Fruit fly (Drosophila melanogaster) whole organism: ENCODE data around the gene CG5096.

Experiments used
- CG8478 ChIP-seq: fragments of >200 bp; optimal IDR thresholded peaks from 2 replicates; lab custom pipeline; 2018; ENCODE audit warnings: inconsistent platforms
- Dll ChIP-seq: fragments of >200 bp; optimal IDR thresholded peaks from 2 replicates; lab custom pipeline; 2017
- EcR ChIP-seq, 2 experiments: fragments of >200 bp; optimal IDR thresholded peaks; 2 replicates each; lab custom pipeline; 2017; ENCODE audit warnings: missing biosample characterization in 2 of 2, missing genetic modification characterization in 2 of 2, missing genetic modification reagents in 2 of 2
- pan ChIP-seq: fragments of >200 bp; optimal IDR thresholded peaks from 2 replicates; lab custom pipeline; 2017
- psq ChIP-seq: fragments of >200 bp; optimal IDR thresholded peaks from 2 replicates; lab custom pipeline; 2017
- usp ChIP-seq: fragments of >200 bp; optimal IDR thresholded peaks from 2 replicates; lab custom pipeline; 2017; ENCODE audit warnings: missing biosample characterization, missing genetic modification characterization, mixed read lengths

Gene CG5096

DNA sequence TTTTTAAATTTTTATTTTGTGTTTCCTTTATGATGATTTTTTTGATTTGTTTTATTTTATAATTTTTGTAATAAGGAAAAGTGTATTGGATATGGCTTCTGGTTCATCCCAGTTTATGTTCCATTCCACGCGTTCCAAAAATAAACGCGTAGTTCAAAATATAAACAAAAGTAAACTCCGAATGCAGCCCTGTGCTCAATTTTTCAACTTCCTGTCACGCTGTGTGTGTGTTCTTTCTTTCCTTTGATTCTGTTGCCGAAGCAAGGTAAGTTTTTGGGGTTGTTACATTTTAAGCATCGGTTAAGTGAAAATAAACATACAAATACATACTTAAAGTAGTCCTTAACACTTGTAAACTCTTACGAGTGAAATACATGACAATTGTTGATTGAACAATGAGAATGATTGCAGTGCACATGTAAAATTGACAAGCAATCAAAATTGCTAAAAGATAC, 26.1 kb downstream of the CG5096 start, which contains the start of the genes Ip259 and RpS27A:
Gene Ip259 (plus strand): TSS at position 231 of the 455 bp plus-strand sequence.
Gene RpS27A (plus strand): TSS at position 231 of the 455 bp plus-strand sequence.
- TF ChIP-seq Dll (lab: Kevin White, UChicago) (no peak), CG8478 (lab: Kevin White, UChicago) (no peak), EcR (GFP tag; optimal IDR thresholded peaks at IDR 0.05; lab: Kevin White, UChicago) (no peak), usp (GFP tag; lab: Kevin White, UChicago) (no peak), pan (no peak), psq (lab: Kevin White, UChicago) (no peak)

DNA sequence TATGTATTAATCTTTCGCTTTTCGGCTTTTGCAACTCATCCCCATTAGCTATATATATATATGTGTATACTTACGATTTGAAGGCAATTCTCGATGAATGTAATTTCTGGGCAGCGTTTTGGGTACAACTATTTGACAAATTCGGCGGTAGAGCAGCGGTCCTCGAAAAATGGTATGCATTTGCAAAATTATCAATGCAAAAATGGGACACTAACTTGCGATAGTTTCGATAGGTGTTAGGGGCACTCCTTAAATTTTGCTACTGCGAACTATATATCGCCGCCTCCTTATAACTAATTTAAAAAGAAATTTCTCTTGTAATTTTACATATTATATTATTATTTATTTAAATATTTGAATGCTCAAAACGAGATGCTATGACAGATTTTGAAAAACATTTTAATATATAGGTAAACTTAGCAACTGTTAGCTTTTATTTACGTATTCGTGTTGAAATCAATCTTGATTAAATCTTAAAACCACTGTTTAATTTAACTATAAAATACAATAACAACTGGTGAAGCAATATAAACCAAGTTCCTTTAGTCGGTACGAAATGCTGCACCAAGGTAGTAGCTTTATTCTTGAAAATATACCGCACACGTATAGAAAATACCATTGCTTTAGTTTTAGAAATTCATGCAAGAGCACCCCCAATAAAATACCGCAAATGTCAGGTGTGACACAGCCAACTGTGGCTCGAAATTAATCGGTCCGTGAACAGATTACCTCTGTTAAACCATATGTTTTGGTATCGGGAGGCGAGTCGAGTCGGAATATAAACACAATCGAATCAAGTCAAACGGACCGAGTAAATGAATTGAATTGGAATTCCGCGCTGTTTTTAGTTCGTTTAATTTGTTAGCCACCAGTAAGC, 31.4 kb downstream of the CG5096 start, which contains the start of the genes CG5355 and Klp31E:
Gene CG5355 (minus strand): TSS at position 213 of the 877 bp plus-strand sequence.
Gene Klp31E (plus strand): TSS at position 767 of the 877 bp plus-strand sequence.
- no peak for TF ChIP-seq CG8478 (lab: Kevin White, UChicago)
- no peak for TF ChIP-seq EcR (GFP tag; optimal IDR thresholded peaks at IDR 0.05; lab: Kevin White, UChicago)
- TF ChIP-seq pan: no peak

DNA sequence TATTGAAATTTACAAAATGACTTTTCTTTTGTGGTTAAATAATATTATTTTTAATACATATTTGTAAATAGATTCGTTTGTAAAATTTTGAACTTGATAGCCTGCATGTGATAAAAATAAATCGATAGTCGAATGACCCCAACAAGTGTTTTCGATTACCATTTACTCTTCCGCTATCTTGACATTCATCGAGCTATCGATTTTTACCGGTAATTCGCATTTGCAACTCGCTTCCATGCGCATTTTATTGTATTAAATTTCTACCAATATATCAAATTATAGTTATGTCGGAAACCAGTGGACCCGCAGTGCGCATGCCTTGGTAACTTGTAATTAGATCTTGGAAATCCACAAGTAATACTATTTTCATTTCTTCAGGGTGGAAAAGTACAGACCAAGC, 36.9 kb downstream of the CG5096 start, which contains the start of gene RfC3:
Gene RfC3 (plus strand): TSS at position 210 of the 400 bp plus-strand sequence.
- TF ChIP-seq usp (GFP tag; lab: Kevin White, UChicago) (no peak), pan (no peak), EcR (GFP tag; optimal IDR thresholded peaks at IDR 0.05; lab: Kevin White, UChicago) (no peak), Dll (lab: Kevin White, UChicago) (no peak), CG8478 (lab: Kevin White, UChicago) (no peak), psq (lab: Kevin White, UChicago) (no peak)

DNA sequence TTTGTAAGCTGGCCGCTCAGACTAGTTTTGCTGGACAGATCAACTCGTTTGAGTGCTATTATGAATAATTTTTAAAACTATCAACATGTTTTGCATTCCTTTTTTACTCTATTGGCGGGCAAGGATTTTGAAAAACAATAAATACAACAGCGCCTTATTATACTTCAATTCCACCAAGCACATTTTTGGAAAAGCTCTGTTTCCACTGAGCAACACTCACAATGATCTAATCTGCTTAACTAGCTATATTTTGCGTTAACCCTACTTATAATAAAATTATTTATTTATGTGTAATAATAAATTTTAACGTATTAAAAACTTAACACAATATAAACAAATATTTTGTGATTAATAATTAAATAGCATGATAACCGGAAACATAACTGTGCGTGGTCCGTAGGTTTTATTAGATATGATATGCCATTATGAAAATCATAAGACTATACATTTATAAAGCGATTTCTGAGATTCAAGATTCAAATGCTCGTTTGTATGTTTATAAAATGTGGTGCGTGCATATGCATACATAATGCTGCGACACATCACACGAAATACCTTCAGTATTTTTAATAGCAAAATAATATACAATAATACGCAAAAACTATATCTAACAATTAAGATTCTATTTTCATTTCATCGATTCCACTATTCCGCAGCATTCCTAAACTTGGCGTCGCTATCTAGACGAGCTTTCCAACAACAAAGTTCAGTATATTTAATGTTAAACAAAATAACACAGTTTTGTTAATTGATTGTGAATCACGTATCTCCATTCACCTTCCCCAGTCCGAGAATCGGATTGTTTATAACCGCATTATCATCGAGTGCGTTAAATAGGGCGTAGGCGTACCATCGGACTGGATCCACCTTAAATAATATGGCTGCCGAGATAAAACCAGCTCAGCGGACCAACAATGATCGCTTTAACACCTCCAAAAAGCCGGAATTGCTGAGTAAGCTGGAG, 40.9 kb downstream of the CG5096 start, which contains the start of the genes pie and Wdfy2:
Gene pie (minus strand): TSS at position 138 of the 964 bp plus-strand sequence.
Gene Wdfy2 (plus strand): TSS at position 649 of the 964 bp plus-strand sequence.
- TF ChIP-seq EcR (GFP tag; optimal IDR thresholded peaks at IDR 0.05; lab: Kevin White, UChicago) (no peak), CG8478 (lab: Kevin White, UChicago) (no peak), psq (lab: Kevin White, UChicago) (no peak), pan (no peak)

DNA sequence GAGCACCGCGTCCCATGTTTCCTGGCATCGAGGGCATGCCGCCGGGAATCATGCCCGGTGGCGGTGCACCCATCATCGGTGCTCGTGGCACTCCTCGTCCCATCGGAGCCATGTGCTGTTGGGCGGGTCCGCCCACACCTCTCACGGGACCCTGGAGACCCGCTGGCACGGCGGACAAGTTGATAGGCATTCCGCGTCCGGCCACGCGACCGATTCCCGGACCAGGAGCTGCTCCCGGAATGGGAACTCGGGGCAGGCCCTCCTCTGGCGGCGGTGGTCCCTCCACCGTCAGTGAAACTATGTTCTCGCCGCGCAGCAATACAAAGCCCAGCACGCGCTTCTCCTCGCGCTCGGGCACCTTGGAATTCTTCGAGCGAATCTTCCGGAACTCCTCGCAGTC, 43.5 kb downstream of the CG5096 start:
- TF ChIP-seq usp (GFP tag; lab: Kevin White, UChicago) (no peak), Dll (lab: Kevin White, UChicago) (no peak), pan (no peak), psq (lab: Kevin White, UChicago) (no peak), EcR (GFP tag; optimal IDR thresholded peaks at IDR 0.05; lab: Kevin White, UChicago) (no peak), CG8478 (lab: Kevin White, UChicago) (no peak)

DNA sequence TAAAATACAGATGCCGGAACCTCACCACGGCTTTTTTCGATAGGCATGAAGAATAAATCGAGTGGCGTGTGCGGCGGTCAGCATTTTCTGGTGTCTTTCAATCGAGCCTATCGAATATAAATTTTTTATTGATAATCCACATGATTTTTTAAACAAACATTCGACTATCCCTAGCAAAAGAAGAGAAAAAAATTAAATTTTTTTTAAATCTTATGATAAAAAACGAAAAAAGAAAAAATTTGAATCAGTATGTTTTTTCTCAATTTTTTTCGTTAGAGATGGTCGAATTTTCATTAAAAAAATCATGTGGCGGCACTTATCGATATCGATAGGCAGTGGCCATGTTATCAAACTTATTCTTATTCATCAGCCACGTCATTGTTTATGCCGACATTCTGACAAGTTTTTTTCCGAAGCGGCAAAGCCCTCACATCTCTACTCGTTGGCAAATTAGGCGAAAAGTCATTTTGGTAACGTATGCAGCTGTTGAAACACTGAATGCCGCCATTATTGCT, 44.5 kb downstream of the CG5096 start, which contains the start of the genes SmB and KdelR:
Gene SmB (minus strand): TSS at position 94 of the 515 bp plus-strand sequence.
Gene KdelR (plus strand): TSS at position 354 of the 515 bp plus-strand sequence.
- no peak for TF ChIP-seq CG8478 (lab: Kevin White, UChicago)
- TF ChIP-seq pan: no peak
- TF ChIP-seq usp (GFP tag; lab: Kevin White, UChicago): no peak
- TF ChIP-seq Dll (lab: Kevin White, UChicago): no peak
- TF ChIP-seq psq (lab: Kevin White, UChicago): no peak
- TF ChIP-seq EcR (GFP tag; optimal IDR thresholded peaks at IDR 0.05; lab: Kevin White, UChicago): no peak

DNA sequence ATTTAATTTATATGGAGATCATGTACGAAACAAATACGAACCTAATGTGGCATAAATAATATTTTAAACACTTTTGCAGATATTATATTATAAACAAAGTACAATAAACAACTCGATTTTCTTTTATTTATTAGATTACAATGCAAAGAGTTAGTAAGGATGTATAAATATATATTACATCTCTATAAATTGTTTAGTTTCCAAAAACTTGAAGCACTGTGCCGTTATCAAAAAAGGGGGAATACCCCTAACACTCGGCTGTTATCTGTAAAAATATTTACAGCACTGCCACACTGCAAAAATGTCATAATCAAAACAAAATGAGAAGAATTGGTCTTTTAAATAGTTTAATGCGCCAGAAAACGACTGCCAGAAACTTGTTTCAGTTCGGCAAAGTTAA, 46.5 kb downstream of the CG5096 start, which contains the start of gene CG5188:
Gene CG5188 (plus strand): TSS at position 302 of the 400 bp plus-strand sequence.
- no peak for TF ChIP-seq Dll (lab: Kevin White, UChicago)
- TF ChIP-seq usp (GFP tag; lab: Kevin White, UChicago): no peak
- TF ChIP-seq psq (lab: Kevin White, UChicago): no peak
- TF ChIP-seq pan: no peak
- no peak for TF ChIP-seq CG8478 (lab: Kevin White, UChicago)
- TF ChIP-seq EcR (GFP tag; optimal IDR thresholded peaks at IDR 0.05; lab: Kevin White, UChicago): no peak

DNA sequence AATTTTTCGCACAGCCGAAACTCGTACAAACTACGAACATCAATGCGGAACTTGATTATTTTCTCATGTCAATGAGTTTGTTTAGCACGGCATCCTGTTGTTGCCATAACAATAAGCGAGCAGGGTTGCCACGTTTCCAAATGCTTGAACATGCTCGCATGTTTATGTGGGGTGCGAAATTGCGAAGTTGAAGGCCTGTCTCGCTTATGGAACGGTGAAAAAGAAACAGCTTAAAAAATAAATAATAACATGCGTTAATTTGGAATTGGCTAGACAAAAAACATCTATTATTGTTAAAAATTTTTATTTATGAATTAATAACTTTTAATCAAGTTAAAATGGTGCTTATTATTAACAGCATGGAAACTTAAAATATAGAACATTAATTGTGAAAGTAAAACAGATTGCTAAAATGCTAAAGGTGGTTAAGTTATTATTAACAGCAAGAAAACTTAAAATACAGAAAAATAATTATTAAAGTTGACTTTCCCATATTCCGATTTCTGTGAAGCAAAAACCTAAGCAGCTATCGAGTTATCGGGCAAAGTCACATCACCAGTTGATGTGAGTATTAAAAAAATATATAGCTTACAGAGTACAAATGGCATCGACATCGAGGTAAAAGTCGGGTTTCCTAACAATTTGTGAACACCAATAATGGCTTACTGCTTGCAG, 48.9 kb downstream of the CG5096 start, which contains the start of the genes Bug22 and TfIIB:
Gene Bug22 (minus strand): TSS at position 117 of the 675 bp plus-strand sequence.
Gene TfIIB (plus strand): TSS at position 537 of the 675 bp plus-strand sequence.
- TF ChIP-seq psq (lab: Kevin White, UChicago) (no peak), EcR (GFP tag; optimal IDR thresholded peaks at IDR 0.05; lab: Kevin White, UChicago) (no peak), pan (no peak), usp (GFP tag; lab: Kevin White, UChicago) (no peak)
